Fruit fly (Drosophila melanogaster): ENCODE results near the gene CG4098.
A peak's percentile ranks its signal among the peaks of the same experiment; 100 is the strongest.

The CG4098 gene

DNA sequence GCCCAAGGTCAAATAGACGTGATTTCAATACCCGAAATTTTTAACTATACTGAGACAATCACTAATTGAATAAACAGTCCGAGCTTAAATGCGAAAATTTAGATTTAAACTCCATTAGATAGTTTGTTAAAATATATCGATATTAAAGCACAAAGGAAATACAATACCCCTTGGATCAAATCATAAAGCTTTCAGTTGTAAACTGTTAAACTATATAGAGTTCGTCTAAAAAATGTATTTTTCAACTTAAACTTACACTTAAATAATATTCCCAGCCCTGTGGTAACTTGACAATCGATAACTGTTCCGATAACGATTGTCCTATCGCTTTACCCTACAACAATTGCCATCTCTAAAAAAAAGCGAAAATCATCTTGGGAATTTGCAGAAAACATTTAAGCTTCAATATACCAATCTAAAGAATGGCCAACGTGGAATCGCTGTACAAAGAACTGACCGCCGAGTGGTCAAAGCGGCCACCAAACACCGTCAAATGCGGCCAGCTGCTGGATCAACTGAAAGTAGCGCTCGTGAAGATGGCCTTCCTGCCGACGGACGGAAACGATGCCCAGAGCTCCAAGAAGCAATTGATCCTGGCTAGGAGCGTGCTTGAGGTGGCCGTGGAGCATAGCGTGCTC lies 26.4 kb downstream of the CG4098 start, which contains the start of gene Rpn12:
Gene Rpn12, plus strand, starts transcription at position 351 of the 638 bp plus-strand sequence.
- no peak for TF ChIP-seq Dip2 (GFP tag; IDR thresholded peaks at IDR 0.05)
- no peak for TF ChIP-seq nom (GFP tag; optimal IDR thresholded peaks at IDR 0.05)
- TF ChIP-seq sima (GFP tag; optimal IDR thresholded peaks at IDR 0.05), result no peak
- TF ChIP-seq E2f2 (GFP tag; IDR thresholded peaks at IDR 0.05), result peak; percentile 40; the same call in 1 of the 2 replicates
- peak; percentile 24 for TF ChIP-seq CG18599 (GFP tag; optimal IDR thresholded peaks at IDR 0.05)
- TF ChIP-seq nerfin-1 (tag; optimal IDR thresholded peaks at IDR 0.05), result peak; percentile 29
- no peak for TF ChIP-seq ash1 (GFP tag; optimal IDR thresholded peaks at IDR 0.05)
- no peak for TF ChIP-seq C15 (GFP tag; IDR thresholded peaks at IDR 0.05)
- no peak for TF ChIP-seq kay (GFP tag; optimal IDR thresholded peaks at IDR 0.05)
- TF ChIP-seq her (GFP tag; optimal IDR thresholded peaks at IDR 0.05), result peak; percentile 35
- no peak for TF ChIP-seq croc (GFP tag; conservative IDR thresholded peaks at IDR 0.05)
- TF ChIP-seq cad (GFP tag; optimal IDR thresholded peaks at IDR 0.05), result no peak
- TF ChIP-seq insv (GFP tag; optimal IDR thresholded peaks at IDR 0.05), result no peak
- peak in 1 of 2 experiments; percentile 35 for TF ChIP-seq Hr51 (GFP tag; optimal IDR thresholded peaks at IDR 0.05)
- no peak for TF ChIP-seq Jarid2 (GFP tag; optimal IDR thresholded peaks at IDR 0.05)
- no peak for TF ChIP-seq CG12219 (GFP tag; optimal IDR thresholded peaks at IDR 0.05)
- no peak for TF ChIP-seq CG34422 (GFP tag; IDR thresholded peaks at IDR 0.05)
- peak; percentile 43 for TF ChIP-seq CG18262 (tag; optimal IDR thresholded peaks at IDR 0.05)
- TF ChIP-seq CG7987 (GFP tag; optimal IDR thresholded peaks at IDR 0.05), result no peak
- 0 out of 2 replicates have a peak, but pooled peaks have one; percentile 25 for TF ChIP-seq Taf1 (GFP tag; IDR thresholded peaks at IDR 0.05)
- TF ChIP-seq CoRest (tag; optimal IDR thresholded peaks at IDR 0.05), result peak; percentile 47
- TF ChIP-seq CG8765 (GFP tag; IDR thresholded peaks at IDR 0.05), result no peak
- no peak for TF ChIP-seq HHEX (GFP tag; optimal IDR thresholded peaks at IDR 0.05)
- TF ChIP-seq CG10979 (tag; optimal IDR thresholded peaks at IDR 0.05), result peak; percentile 11
- no peak for TF ChIP-seq Doc2 (GFP tag; IDR thresholded peaks at IDR 0.05)
- peak; percentile 31 for TF ChIP-seq dm (GFP tag; optimal IDR thresholded peaks at IDR 0.05)
- TF ChIP-seq pum (GFP tag; optimal IDR thresholded peaks at IDR 0.05), result peak; percentile 10
- TF ChIP-seq CG4424 (GFP tag; optimal IDR thresholded peaks at IDR 0.05), result no peak
- no peak for TF ChIP-seq eyg (GFP tag; optimal IDR thresholded peaks at IDR 0.05)
- TF ChIP-seq CG9437 (GFP tag; optimal IDR thresholded peaks at IDR 0.05), result no peak
- TF ChIP-seq MTF-1 (GFP tag; optimal IDR thresholded peaks at IDR 0.05; ENCODE audit: borderline replicate concordance), result no peak
- TF ChIP-seq Optix (GFP tag; IDR thresholded peaks at IDR 0.05), result no peak
- no peak for TF ChIP-seq ham (GFP tag; IDR thresholded peaks at IDR 0.05)
- TF ChIP-seq Elba2 (GFP tag; optimal IDR thresholded peaks at IDR 0.05), result no peak
- TF ChIP-seq Fer1 (GFP tag; optimal IDR thresholded peaks at IDR 0.05), result peak; percentile 56
- TF ChIP-seq tll (GFP tag; optimal IDR thresholded peaks at IDR 0.05), result no peak
- TF ChIP-seq Hr39 (optimal IDR thresholded peaks at IDR 0.05), result no peak
- TF ChIP-seq tio (GFP tag; optimal IDR thresholded peaks at IDR 0.05), result no peak
- no peak for TF ChIP-seq CG4730 (GFP tag; IDR thresholded peaks at IDR 0.05)
- no peak for TF ChIP-seq CG7357 (GFP tag; IDR thresholded peaks at IDR 0.05)
- TF ChIP-seq Chrac-16 (GFP tag; optimal IDR thresholded peaks at IDR 0.05), result peak; percentile 33
- TF ChIP-seq CG11247 (GFP tag; IDR thresholded peaks at IDR 0.05), result 0 out of 2 replicates have a peak, but pooled peaks have one; percentile 22
- peak; percentile 20 for TF ChIP-seq unpg (GFP tag; optimal IDR thresholded peaks at IDR 0.05)
- TF ChIP-seq CG17912 (GFP tag; optimal IDR thresholded peaks at IDR 0.05), result no peak
- no peak for TF ChIP-seq ase (GFP tag; IDR thresholded peaks at IDR 0.05)
- no peak for TF ChIP-seq crol (GFP tag; IDR thresholded peaks at IDR 0.05)
- no peak for TF ChIP-seq pnt (GFP tag; optimal IDR thresholded peaks at IDR 0.05)
- TF ChIP-seq fu2 (GFP tag; optimal IDR thresholded peaks at IDR 0.05), result peak; percentile 24
- no peak for TF ChIP-seq CG1832 (GFP tag; optimal IDR thresholded peaks at IDR 0.05)
- TF ChIP-seq psq (GFP tag; optimal IDR thresholded peaks at IDR 0.05), result no peak
- no peak for TF ChIP-seq aop (GFP tag; IDR thresholded peaks at IDR 0.05)
